Worm (Caenorhabditis elegans) whole organism, L4/young adult: ENCODE data around the gene srx-77.

Source experiments
- W03F9.2 ChIP-seq: fragments of 150-350 bp; optimal IDR thresholded peaks from 2 replicates; lab custom pipeline; 2014; ENCODE audit warnings: missing biosample characterization, missing genetic modification characterization
- dao-5 ChIP-seq: sonication (generic microtip); optimal IDR thresholded peaks from 2 replicates; lab custom pipeline; 2016; ENCODE audit warnings: missing genotype, missing genetic modification characterization, moderate library complexity, missing compliant biosample characterization
- him-1 ChIP-seq: sonication (generic microtip); optimal IDR thresholded peaks from 2 replicates; lab custom pipeline; 2016; ENCODE audit warnings: missing genotype, missing genetic modification reagents, missing genetic modification characterization, missing compliant biosample characterization

ce11 chrV:4684137-4684536 lies 15.6 kb upstream of the srx-77 start:
- TF ChIP-seq dao-5 (no peak), him-1 (tag; lab: Kevin White, UChicago) (no peak), W03F9.2 (tag; lab: Kevin White, UChicago) (no peak)
